Fruit fly (Drosophila melanogaster): ENCODE data around the gene Gss1.

The Gss1 gene

DNA sequence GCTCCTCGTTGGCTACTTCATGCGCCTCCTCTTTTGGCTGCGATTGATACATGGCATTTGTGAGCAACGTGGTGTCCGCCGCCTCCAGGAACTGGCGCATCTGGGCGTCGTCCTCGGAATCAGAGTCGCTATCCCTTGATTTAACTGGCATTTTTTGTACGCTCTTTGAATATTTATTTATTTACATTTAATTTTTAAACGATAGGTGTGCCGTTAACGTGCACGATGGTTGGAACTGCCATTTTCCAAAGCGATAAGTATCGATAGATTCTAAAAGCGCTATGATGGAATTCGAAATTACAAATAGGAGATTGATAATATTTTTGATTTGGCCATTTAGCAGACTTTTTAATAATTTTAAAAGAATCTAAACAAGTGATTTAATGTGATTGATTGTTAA, 36.9 kb upstream of the Gss1 start, which contains the start of gene CG32554:
CG32554 (minus strand) TSS at position 229 of the 400 bp plus-strand sequence.
- TF ChIP-seq woc (GFP tag; optimal IDR thresholded peaks at IDR 0.05) = no peak
- no peak for TF ChIP-seq Jra (GFP tag; optimal IDR thresholded peaks at IDR 0.05)
- no peak for TF ChIP-seq br (GFP tag; optimal IDR thresholded peaks at IDR 0.05)
- no peak for TF ChIP-seq sage (GFP tag; optimal IDR thresholded peaks at IDR 0.05)
- no peak for TF ChIP-seq OdsH (GFP tag; optimal IDR thresholded peaks at IDR 0.05)
- no peak for TF ChIP-seq CG32264 (GFP tag; optimal IDR thresholded peaks at IDR 0.05)
- no peak for TF ChIP-seq psq (GFP tag; optimal IDR thresholded peaks at IDR 0.05)
- TF ChIP-seq Hr83 (GFP tag; optimal IDR thresholded peaks at IDR 0.05; ENCODE audit: poor library complexity, severe bottlenecking) = no peak
- no peak for TF ChIP-seq Hr78 (GFP tag; optimal IDR thresholded peaks at IDR 0.05)
- TF ChIP-seq sv (GFP tag; optimal IDR thresholded peaks at IDR 0.05) = no peak
- no peak for TF ChIP-seq lola (GFP tag; optimal IDR thresholded peaks at IDR 0.05)
- TF ChIP-seq usp (GFP tag; optimal IDR thresholded peaks at IDR 0.05) = no peak
- TF ChIP-seq HLH106 (tag; optimal IDR thresholded peaks at IDR 0.05) = no peak
- no peak for TF ChIP-seq CrebA (GFP tag; optimal IDR thresholded peaks at IDR 0.05; ENCODE audit: borderline replicate concordance)
- no peak for TF ChIP-seq tai (GFP tag; optimal IDR thresholded peaks at IDR 0.05)
- TF ChIP-seq Dfd (GFP tag; optimal IDR thresholded peaks at IDR 0.05) = no peak

DNA sequence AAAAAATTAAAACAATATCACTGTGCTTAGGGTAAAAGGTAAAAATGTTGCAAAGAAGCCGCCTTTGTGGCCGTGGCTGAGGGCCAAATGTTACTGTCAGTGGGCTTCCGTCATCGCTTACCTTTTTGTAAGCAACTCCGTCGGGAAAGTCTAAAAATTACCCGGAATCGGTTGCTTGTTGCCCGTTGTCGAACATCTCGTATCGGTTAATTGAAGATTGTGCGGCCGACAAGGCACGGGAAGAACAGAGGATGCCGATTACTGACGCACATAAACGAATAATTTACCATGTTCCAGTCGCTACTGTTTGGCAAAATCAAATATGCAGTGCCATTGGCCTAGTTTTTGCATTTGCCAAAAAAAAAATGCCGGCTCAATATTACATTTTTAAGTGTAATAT, 33.3 kb upstream of the Gss1 start, which contains the start of gene Mco4:
Mco4 (minus strand) TSS at position 101 of the 400 bp plus-strand sequence.
- TF ChIP-seq Vsx2 (GFP tag; optimal IDR thresholded peaks at IDR 0.05; ENCODE audit: partially characterized antibody) (no peak), Sp1 (GFP tag; optimal IDR thresholded peaks at IDR 0.05) (no peak), Hnf4 (GFP tag; optimal IDR thresholded peaks at IDR 0.05) (no peak)

DNA sequence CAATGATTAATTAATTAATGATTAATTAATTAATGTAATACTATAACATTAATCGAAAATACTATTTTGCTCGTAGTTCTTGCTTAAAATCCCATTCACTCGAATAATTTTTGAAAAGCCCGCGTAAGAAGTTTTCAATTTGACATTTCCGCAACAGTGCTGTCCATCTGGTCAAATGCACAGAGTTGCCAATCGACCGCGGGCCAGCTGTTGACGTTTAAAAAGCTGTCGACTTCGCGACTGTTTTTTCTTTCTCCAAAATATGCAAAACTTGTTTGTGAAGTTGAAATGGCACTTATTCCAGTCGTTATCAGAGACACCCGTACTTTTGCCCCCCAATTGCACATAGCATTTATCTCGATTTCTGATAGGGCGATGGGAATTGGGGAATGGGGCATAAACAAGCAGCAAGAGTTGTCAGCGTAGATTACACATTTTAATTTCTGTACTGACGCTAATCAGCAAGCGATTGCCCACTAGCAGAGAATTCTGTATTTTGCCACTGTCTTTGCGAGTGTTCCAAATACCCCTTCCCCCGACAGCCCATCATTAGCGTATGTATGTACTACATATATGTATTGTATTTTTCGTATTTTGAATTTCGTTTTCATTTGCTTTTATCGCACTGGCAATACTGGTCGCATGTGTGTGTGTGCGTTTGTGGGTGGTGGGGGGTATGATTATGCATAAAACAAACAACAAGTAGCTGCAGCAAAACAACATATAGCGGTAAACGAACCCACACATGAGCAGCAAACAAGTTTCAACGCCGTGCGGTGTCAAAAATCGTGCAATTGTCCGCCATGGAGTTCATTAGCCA, 32.7 kb upstream of the Gss1 start, which contains the start of gene Srx:
Srx (plus strand) TSS at position 517 of the 820 bp plus-strand sequence.
- no peak for TF ChIP-seq dsf (GFP tag; optimal IDR thresholded peaks at IDR 0.05; ENCODE audit: borderline replicate concordance)
- TF ChIP-seq jim (GFP tag; optimal IDR thresholded peaks at IDR 0.05) = peak; percentile 90
- TF ChIP-seq psq (GFP tag; optimal IDR thresholded peaks at IDR 0.05) = peak; percentile 43
- no peak for TF ChIP-seq woc (GFP tag; optimal IDR thresholded peaks at IDR 0.05)
- TF ChIP-seq Sp1 (GFP tag; optimal IDR thresholded peaks at IDR 0.05) = peak; percentile 62
- TF ChIP-seq Rel (GFP tag; optimal IDR thresholded peaks at IDR 0.05) = no peak
- peak; percentile 59 for TF ChIP-seq Rel (tag; optimal IDR thresholded peaks at IDR 0.05)
- peak; percentile 59 for TF ChIP-seq h (GFP tag; optimal IDR thresholded peaks at IDR 0.05)
- no peak for TF ChIP-seq Dfd (GFP tag; optimal IDR thresholded peaks at IDR 0.05)
- TF ChIP-seq CG32264 (GFP tag; optimal IDR thresholded peaks at IDR 0.05) = no peak
- no peak for TF ChIP-seq N (GFP tag; optimal IDR thresholded peaks at IDR 0.05)
- peak; percentile 18 for TF ChIP-seq CG9705 (GFP tag; optimal IDR thresholded peaks at IDR 0.05)
- peak; percentile 26 for TF ChIP-seq rgr (GFP tag; optimal IDR thresholded peaks at IDR 0.05)
- no peak for TF ChIP-seq Hr83 (GFP tag; optimal IDR thresholded peaks at IDR 0.05; ENCODE audit: poor library complexity, severe bottlenecking)
- peak; percentile 66 for TF ChIP-seq Hnf4 (GFP tag; optimal IDR thresholded peaks at IDR 0.05)
- TF ChIP-seq CrebA (GFP tag; optimal IDR thresholded peaks at IDR 0.05; ENCODE audit: borderline replicate concordance) = no peak
- peak; percentile 59 for TF ChIP-seq br (GFP tag; optimal IDR thresholded peaks at IDR 0.05)
- peak in 1 of 2 experiments; percentile 47 for TF ChIP-seq foxo (GFP tag; optimal IDR thresholded peaks at IDR 0.05)
- TF ChIP-seq ey (GFP tag; optimal IDR thresholded peaks at IDR 0.05) = peak; percentile 35
- TF ChIP-seq Jra (GFP tag; optimal IDR thresholded peaks at IDR 0.05) = peak; percentile 60
- TF ChIP-seq fru (GFP tag; optimal IDR thresholded peaks at IDR 0.05) = peak; percentile 33
- peak; percentile 59 for TF ChIP-seq HLH106 (tag; optimal IDR thresholded peaks at IDR 0.05)
- TF ChIP-seq Myc (optimal IDR thresholded peaks at IDR 0.05) = no peak
- peak; percentile 39 for TF ChIP-seq OdsH (GFP tag; optimal IDR thresholded peaks at IDR 0.05)

DNA sequence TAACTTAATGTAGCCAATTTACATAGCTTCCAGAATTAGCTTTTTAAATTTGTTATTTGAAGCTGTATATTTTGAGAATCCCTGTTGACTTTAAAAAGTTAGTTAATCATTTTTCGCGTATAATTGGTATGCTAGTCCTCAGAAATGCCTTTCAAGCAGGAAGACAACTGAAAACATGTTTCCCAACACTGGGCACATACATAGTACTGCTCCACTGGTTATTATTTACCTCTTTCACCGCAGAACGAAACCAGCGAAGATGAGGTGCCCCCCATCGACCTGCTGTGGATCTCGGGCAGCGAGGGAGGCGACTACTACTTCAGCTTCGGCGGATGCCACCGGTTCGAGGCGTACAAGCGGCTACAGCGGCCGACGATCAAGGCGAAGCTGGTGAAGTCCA, 31.5 kb upstream of the Gss1 start:
- TF ChIP-seq Sp1 (GFP tag; optimal IDR thresholded peaks at IDR 0.05) (no peak), Vsx2 (GFP tag; optimal IDR thresholded peaks at IDR 0.05; ENCODE audit: partially characterized antibody) (no peak), rgr (GFP tag; optimal IDR thresholded peaks at IDR 0.05) (no peak), Hnf4 (GFP tag; optimal IDR thresholded peaks at IDR 0.05) (no peak), Dif (GFP tag; optimal IDR thresholded peaks at IDR 0.05; ENCODE audit: partially characterized antibody) (no peak), Myc (optimal IDR thresholded peaks at IDR 0.05) (no peak), tai (GFP tag; optimal IDR thresholded peaks at IDR 0.05) (no peak), dl (GFP tag; optimal IDR thresholded peaks at IDR 0.05; ENCODE audit: insufficient read depth in 1 of 2, partially characterized antibody in 2 of 2) (no peak), CG9705 (GFP tag; optimal IDR thresholded peaks at IDR 0.05) (no peak), Mio (GFP tag; optimal IDR thresholded peaks at IDR 0.05) (no peak), dsf (GFP tag; optimal IDR thresholded peaks at IDR 0.05; ENCODE audit: borderline replicate concordance) (no peak), h (GFP tag; optimal IDR thresholded peaks at IDR 0.05) (no peak), Abd-B (GFP tag; optimal IDR thresholded peaks at IDR 0.05) (no peak), Hr83 (GFP tag; optimal IDR thresholded peaks at IDR 0.05; ENCODE audit: poor library complexity, severe bottlenecking) (no peak), sv (GFP tag; optimal IDR thresholded peaks at IDR 0.05) (no peak), foxo (GFP tag; optimal IDR thresholded peaks at IDR 0.05) (no peak)
